Worm (Caenorhabditis elegans) whole organism, L3 larva: ENCODE results near the gene F59E12.17.

Experiments
- R02D3.7 ChIP-seq: fragments of 150-350 bp; optimal IDR thresholded peaks from 2 replicates; lab custom pipeline; 2014; ENCODE audit warnings: missing biosample characterization, missing genetic modification characterization
- jun-1 ChIP-seq: fragments of 150-350 bp; optimal IDR thresholded peaks from 2 replicates; lab custom pipeline; 2014; ENCODE audit warnings: missing biosample characterization, missing genetic modification reagents, missing genetic modification characterization
- lin-39 ChIP-seq: fragments of 150-350 bp; optimal IDR thresholded peaks from 2 replicates; lab custom pipeline; 2018; ENCODE audit warnings: missing biosample characterization, missing genetic modification reagents, missing genetic modification characterization
- skn-1 ChIP-seq: fragments of 150-350 bp; optimal IDR thresholded peaks from 2 replicates; lab custom pipeline; 2014; ENCODE audit warnings: missing biosample characterization, missing genetic modification characterization

- TF ChIP-seq skn-1 = no peak
- no peak for TF ChIP-seq jun-1 (tag; lab: Kevin White, UChicago)
- no peak for TF ChIP-seq R02D3.7
- no peak for TF ChIP-seq lin-39
These were observed 39.7 kb upstream of the F59E12.17 start, which contains the start of gene C25H3.11 for ce11 chrII:5688959-5689358.
